Fruit fly (Drosophila melanogaster) whole organism, pupa: ENCODE measurements around the gene SmD1.

Experiments used
- CG10348 ChIP-seq: fragments of 200-800 bp; sonication (Bioruptor generic); IDR thresholded peaks from 2 replicates; pipeline ENCODE4 v1.3.6; 2022; ENCODE audit warnings: missing biosample characterization, missing genetic modification characterization
- CG12605 ChIP-seq: fragments of 200-800 bp; sonication (Bioruptor generic); IDR thresholded peaks from 2 replicates; pipeline ENCODE4 v1.3.6; 2022; ENCODE audit warnings: missing biosample characterization, missing genetic modification characterization
- CG13204 ChIP-seq: fragments of 200-800 bp; sonication (Bioruptor generic); optimal IDR thresholded peaks from 2 replicates; lab custom pipeline; 2018; ENCODE audit warnings: missing biosample characterization, mild to moderate bottlenecking, missing genetic modification characterization, moderate library complexity
- CG15710 ChIP-seq: fragments of 200-800 bp; sonication (Bioruptor generic); optimal IDR thresholded peaks from 2 replicates; lab custom pipeline; 2018; ENCODE audit warnings: missing biosample characterization, mild to moderate bottlenecking, missing genetic modification characterization, moderate library complexity
- gl ChIP-seq: fragments of 200-800 bp; sonication (Bioruptor generic); optimal IDR thresholded peaks from 2 replicates; lab custom pipeline; 2018; ENCODE audit warnings: missing biosample characterization, mild to moderate bottlenecking, missing genetic modification characterization

Gene SmD1

dm6 chr3L:12684690-12685089 lies 49.7 kb downstream of the SmD1 start:
- TF ChIP-seq CG15710 (tag; lab: Kevin White, UChicago) (no peak), CG10348 (GFP tag; lab: Robert Waterston, UW) (no peak), CG12605 (no peak), CG13204 (GFP tag; lab: Kevin White, UChicago) (no peak), gl (tag; lab: Kevin White, UChicago) (no peak)
